Fruit fly (Drosophila melanogaster): Measurements from ENCODE around the gene r2d2.

- no peak for TF ChIP-seq CG11762 (GFP tag; optimal IDR thresholded peaks at IDR 0.05; ENCODE audit: insufficient read depth)
- no peak for TF ChIP-seq dac (GFP tag; optimal IDR thresholded peaks at IDR 0.05)
- no peak for TF ChIP-seq Sox14 (GFP tag; optimal IDR thresholded peaks at IDR 0.05)
- no peak for TF ChIP-seq Hr39 (GFP tag; optimal IDR thresholded peaks at IDR 0.05)
- peak; percentile 48; the same call in 1 of the 2 replicates for TF ChIP-seq CG15336 (GFP tag; IDR thresholded peaks at IDR 0.05)
Observed at dm6 chr2L:7756835-7757234, 43.1 kb upstream of the r2d2 start.
